Worm (Caenorhabditis elegans) whole organism, mixed stage, embryonic: ENCODE measurements around the gene M176.4.

ENCODE experiments used
- lsy-2 ChIP-seq: fragments of 150-350 bp; optimal IDR thresholded peaks from 2 replicates; lab custom pipeline; 2014; ENCODE audit warnings: missing biosample characterization, missing genetic modification characterization
- mep-1 ChIP-seq: fragments of 150-350 bp; optimal IDR thresholded peaks from 2 replicates; lab custom pipeline; 2017; ENCODE audit warnings: missing biosample characterization, missing genetic modification reagents, missing genetic modification characterization, inconsistent platforms
- nhr-12 ChIP-seq: fragments of 150-350 bp; optimal IDR thresholded peaks from 2 replicates; lab custom pipeline; 2014; ENCODE audit warnings: missing biosample characterization, missing genetic modification characterization

- TF ChIP-seq nhr-12: no peak
- no peak for TF ChIP-seq mep-1 (tag; lab: Kevin White, UChicago)
- no peak for TF ChIP-seq lsy-2 (tag; lab: Kevin White, UChicago)
Measured at ce11 chrII:9403087-9403486, 15.1 kb upstream of the M176.4 start, which contains the start of gene Y51B9A.6.
